Fruit fly (Drosophila melanogaster) whole organism: ENCODE measurements around the gene CG1172.

Experiments used
- CG8478 ChIP-seq: fragments of >200 bp; optimal IDR thresholded peaks from 2 replicates; lab custom pipeline; 2018; ENCODE audit warnings: inconsistent platforms
- Dll ChIP-seq: fragments of >200 bp; optimal IDR thresholded peaks from 2 replicates; lab custom pipeline; 2017
- EcR ChIP-seq, 2 experiments: fragments of >200 bp; optimal IDR thresholded peaks; 2 replicates each; lab custom pipeline; 2017; ENCODE audit warnings: missing biosample characterization in 2 of 2, missing genetic modification characterization in 2 of 2, missing genetic modification reagents in 2 of 2
- pan ChIP-seq: fragments of >200 bp; optimal IDR thresholded peaks from 2 replicates; lab custom pipeline; 2017
- psq ChIP-seq: fragments of >200 bp; optimal IDR thresholded peaks from 2 replicates; lab custom pipeline; 2017
- usp ChIP-seq: fragments of >200 bp; optimal IDR thresholded peaks from 2 replicates; lab custom pipeline; 2017; ENCODE audit warnings: missing biosample characterization, missing genetic modification characterization, mixed read lengths

CG1172 gene

DNA sequence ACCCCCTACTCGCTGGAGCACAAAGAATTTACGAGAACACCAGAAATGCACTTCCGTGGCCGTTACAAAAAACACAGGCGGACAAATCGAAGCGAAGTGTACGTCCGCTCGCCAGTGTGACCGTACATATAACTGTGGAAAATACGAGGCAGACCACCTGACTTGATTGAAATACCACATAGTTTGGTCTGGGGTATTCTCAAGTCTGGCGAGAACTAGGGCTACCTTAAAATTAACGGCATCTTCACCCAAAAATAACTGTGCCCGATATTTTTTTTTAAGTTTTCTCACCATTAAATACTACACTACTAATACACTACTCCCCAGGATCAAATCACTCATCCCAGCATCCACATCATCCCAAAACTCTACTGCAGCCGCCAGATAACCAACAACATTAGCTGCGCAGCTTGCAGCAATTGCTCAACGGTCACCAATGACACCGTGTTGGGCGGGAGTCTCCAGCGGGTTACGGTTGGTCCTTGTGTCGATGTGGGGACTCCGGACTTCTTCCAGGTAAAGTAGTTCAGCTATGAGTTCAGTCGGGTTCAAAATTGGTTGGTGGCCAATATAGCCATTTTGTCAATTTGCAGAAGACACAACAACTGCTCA lies 25.4 kb upstream of the CG1172 start, which contains the start of gene Cerk:
TSS of gene Cerk (minus strand) at position 137 of the 612 bp plus-strand sequence.
- TF ChIP-seq CG8478 (lab: Kevin White, UChicago) = no peak
- no peak for TF ChIP-seq EcR (GFP tag; optimal IDR thresholded peaks at IDR 0.05; lab: Kevin White, UChicago)
- TF ChIP-seq Dll (lab: Kevin White, UChicago) = no peak
- TF ChIP-seq usp = no peak
- TF ChIP-seq pan (lab: Kevin White, UChicago) = no peak
- TF ChIP-seq psq (lab: Kevin White, UChicago) = no peak

DNA sequence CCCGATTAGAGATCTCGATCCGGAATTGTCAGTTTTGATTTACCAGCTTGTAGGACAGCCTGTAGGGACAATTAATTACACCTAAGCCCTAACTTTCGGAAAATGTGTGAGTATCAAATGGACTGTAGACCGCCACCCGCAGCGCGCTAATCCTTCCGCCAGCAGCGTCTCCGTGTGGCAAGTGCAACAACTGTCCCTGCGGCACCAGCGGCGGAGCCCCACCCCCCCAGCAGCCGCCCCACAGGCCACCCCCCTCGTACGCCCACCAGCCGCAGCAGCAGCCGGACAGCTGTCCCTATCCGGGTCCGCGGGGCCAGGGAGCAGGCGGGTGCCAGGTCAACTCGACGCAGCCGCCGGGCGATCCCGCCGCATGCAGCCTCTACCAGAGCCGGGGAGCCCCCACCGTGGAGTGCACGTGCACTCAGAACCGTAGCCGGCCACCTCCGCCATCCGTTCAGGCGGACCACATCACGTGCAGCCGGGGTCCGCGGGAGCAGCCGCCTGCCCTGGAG lies 24.2 kb upstream of the CG1172 start, which contains the start of the genes CG31542 and CG34277:
TSS of gene CG31542 (plus strand) at position 51 of the 512 bp plus-strand sequence.
TSS of gene CG34277 (plus strand) at position 51 of the 512 bp plus-strand sequence.
- TF ChIP-seq CG8478 (lab: Kevin White, UChicago) (no peak), usp (no peak)

DNA sequence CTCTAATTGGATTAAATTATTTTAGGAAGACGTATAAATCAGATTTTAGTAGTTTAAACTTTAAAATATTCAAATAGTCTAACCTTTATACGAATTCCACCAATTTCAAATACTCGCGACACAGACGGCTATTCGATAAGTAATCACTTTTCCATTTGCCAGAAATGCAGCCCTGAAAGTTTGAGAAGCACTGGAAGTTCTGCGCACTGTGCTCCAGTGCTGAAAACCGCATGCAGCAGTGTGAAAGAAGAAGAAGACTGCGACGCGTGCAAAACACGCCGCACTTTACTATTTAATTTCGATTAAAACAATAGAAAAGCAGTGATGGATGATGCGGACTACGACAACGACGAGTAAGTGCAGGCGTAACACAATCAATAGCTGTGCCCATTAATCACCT lies 22.2 kb upstream of the CG1172 start, which contains the start of gene Polr2F:
TSS of gene Polr2F (plus strand) at position 233 of the 400 bp plus-strand sequence.
- TF ChIP-seq psq (lab: Kevin White, UChicago) = peak; percentile 28
- no peak for TF ChIP-seq pan (lab: Kevin White, UChicago)

DNA sequence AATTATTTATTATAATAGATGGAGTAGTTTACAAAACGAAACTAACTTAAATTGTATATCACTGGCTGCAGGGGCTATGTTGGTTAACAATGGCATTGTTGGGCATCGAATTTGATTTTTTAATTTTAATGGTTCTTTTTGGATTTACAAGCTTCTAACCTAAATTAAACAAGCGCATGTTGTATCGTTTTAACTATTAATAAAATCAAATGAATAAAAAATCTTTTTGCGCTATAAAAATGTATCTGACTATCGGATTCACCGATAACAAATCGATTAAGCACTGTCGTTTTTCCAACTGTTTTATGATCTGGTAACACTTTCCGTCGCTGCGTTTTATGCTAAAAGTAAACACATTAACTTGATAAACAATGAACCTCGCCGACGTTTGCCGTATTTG lies 19.0 kb upstream of the CG1172 start, which contains the start of the genes hd and CG14667:
TSS of gene hd (minus strand) at position 243 of the 400 bp plus-strand sequence.
TSS of gene CG14667 (plus strand) at position 303 of the 400 bp plus-strand sequence.
- TF ChIP-seq pan (lab: Kevin White, UChicago) (no peak), Dll (lab: Kevin White, UChicago) (no peak), usp (no peak), CG8478 (lab: Kevin White, UChicago) (no peak), psq (lab: Kevin White, UChicago) (no peak), EcR (GFP tag; optimal IDR thresholded peaks at IDR 0.05; lab: Kevin White, UChicago) (no peak)

DNA sequence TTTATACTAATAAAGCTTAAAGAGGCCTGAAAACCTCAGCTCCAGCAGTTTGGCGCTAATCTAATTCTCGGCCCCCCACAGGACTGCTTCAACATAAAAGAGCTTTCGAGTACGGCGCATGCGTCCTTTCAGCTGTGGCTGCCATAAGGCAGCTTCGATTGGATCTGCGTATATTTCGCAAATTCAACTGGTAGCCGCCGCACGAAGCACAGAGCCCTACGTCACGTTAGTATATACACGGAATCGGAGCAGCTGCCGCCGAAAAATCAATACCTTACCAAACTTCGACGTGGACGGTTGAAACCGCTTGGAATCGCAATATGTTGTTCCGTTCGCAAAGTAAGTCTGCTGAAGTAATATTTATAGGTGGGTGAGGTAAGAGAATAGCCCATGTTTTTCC lies 17.1 kb upstream of the CG1172 start, which contains the start of gene 7B2:
TSS of gene 7B2 (plus strand) at position 169 of the 400 bp plus-strand sequence.
- TF ChIP-seq psq (lab: Kevin White, UChicago) = no peak
- no peak for TF ChIP-seq CG8478 (lab: Kevin White, UChicago)
- no peak for TF ChIP-seq Dll (lab: Kevin White, UChicago)
- no peak for TF ChIP-seq pan (lab: Kevin White, UChicago)
- TF ChIP-seq usp = no peak

DNA sequence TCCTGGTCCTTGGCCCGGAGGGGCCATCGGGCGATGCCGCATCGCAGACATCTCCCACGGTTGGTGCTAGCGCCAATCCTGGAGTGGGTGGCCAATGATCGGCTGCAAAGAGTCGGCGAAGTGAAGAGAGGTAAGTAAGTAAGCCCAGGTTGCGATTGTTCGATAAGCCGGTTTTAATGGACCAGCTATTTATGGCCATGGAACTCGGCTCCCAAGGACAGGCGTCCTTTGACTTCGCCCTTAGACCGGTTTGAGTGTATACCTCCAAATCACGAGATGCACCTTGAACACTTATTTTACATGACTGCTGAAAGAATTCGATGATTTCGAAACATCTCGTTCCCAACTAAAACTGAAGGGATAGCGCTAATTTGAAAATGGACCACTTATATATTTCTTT lies 8.0 kb upstream of the CG1172 start:
- TF ChIP-seq usp = no peak
- TF ChIP-seq Dll (lab: Kevin White, UChicago) = no peak
- no peak for TF ChIP-seq CG8478 (lab: Kevin White, UChicago)
- no peak for TF ChIP-seq EcR (GFP tag; optimal IDR thresholded peaks at IDR 0.05; lab: Kevin White, UChicago)
- no peak for TF ChIP-seq psq (lab: Kevin White, UChicago)

DNA sequence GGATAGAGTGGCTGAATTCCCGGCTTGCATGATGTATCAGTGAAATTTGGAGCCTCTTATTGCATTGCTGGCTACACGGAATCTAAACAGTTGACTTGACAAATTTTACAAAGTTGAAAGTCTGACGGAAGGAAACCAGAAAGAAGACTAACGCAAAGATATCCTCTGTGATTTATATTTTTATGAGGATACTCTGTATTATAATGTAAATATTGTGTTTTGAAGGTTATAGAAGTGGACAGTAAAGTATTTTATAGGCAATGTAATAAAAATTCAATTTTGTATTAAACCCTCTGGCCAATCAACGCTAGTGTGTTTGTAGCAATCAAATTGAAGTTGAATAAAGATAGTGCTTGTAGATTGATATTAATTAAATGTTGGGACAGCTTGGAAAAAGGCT lies 6.2 kb upstream of the CG1172 start, which contains the start of gene CG14668:
TSS of gene CG14668 (minus strand) at position 101 of the 400 bp plus-strand sequence.
- TF ChIP-seq Dll (lab: Kevin White, UChicago) (no peak), psq (lab: Kevin White, UChicago) (no peak), CG8478 (lab: Kevin White, UChicago) (no peak), EcR (GFP tag; optimal IDR thresholded peaks at IDR 0.05; lab: Kevin White, UChicago) (no peak), pan (lab: Kevin White, UChicago) (no peak), usp (no peak)

DNA sequence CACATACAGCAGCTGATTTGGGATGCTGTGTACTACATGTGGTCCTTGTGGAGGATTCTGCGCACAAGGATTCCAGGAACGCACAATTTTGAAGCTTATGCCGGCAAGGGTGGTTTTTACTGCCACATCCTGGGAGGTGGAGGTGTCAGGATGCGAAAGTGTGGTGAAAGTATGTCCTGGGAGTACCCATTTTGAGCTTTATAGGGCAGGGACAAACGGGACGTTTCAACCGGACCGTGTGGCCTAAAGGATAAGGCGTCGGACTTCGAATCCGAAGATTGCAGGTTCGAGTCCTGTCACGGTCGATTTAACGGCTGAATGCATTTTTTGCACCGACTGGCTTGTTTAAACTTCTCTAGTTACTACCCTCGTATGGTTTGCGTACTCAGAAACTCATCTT lies 5.7 kb upstream of the CG1172 start:
- TF ChIP-seq usp (no peak), CG8478 (lab: Kevin White, UChicago) (no peak), pan (lab: Kevin White, UChicago) (no peak), psq (lab: Kevin White, UChicago) (no peak), Dll (lab: Kevin White, UChicago) (no peak), EcR (GFP tag; optimal IDR thresholded peaks at IDR 0.05; lab: Kevin White, UChicago) (no peak)

DNA sequence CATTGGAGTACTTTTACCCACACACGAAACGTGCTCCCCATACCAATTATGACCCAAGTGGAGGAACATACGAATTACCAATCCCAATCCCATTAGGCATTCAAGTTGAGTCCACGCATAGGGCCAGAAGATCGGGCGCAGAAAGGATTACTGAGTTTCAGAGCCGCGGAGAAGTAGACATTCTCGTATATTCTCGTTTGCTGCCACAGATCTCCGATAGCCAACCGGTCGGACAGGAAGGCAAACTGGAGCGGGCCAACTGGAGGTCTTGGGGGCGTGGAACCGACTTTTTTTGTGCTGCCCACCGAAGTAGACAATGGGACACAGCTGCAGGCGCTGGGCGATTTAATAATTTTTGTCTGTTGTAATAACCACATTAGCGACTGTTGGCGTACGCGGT lies 4.7 kb upstream of the CG1172 start:
- no peak for TF ChIP-seq psq (lab: Kevin White, UChicago)
- TF ChIP-seq Dll (lab: Kevin White, UChicago) = no peak
- no peak for TF ChIP-seq EcR (GFP tag; optimal IDR thresholded peaks at IDR 0.05; lab: Kevin White, UChicago)
- no peak for TF ChIP-seq usp
- TF ChIP-seq pan (lab: Kevin White, UChicago) = no peak
- TF ChIP-seq CG8478 (lab: Kevin White, UChicago) = no peak

DNA sequence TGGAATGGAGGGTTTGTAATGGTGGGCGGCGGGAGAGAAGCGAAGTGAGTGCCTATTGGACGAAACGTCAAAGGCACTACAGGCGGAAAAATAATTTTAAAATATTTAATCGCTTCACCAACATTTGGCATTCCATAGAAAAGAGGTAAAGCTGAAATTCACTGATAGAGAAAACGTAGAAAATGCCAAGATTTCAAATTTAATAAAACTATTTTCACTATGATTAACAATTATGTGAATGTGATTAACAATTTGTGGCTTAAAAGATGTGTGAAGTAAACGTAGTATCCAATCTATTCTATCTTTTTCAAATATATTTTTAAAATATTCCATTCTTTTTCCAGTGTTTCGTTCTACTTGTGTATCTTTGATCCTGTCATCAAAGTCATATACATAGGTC lies 4.3 kb upstream of the CG1172 start:
- no peak for TF ChIP-seq pan (lab: Kevin White, UChicago)
- TF ChIP-seq Dll (lab: Kevin White, UChicago) = no peak
- no peak for TF ChIP-seq usp
- TF ChIP-seq psq (lab: Kevin White, UChicago) = no peak
- no peak for TF ChIP-seq EcR (GFP tag; optimal IDR thresholded peaks at IDR 0.05; lab: Kevin White, UChicago)
- TF ChIP-seq CG8478 (lab: Kevin White, UChicago) = no peak

DNA sequence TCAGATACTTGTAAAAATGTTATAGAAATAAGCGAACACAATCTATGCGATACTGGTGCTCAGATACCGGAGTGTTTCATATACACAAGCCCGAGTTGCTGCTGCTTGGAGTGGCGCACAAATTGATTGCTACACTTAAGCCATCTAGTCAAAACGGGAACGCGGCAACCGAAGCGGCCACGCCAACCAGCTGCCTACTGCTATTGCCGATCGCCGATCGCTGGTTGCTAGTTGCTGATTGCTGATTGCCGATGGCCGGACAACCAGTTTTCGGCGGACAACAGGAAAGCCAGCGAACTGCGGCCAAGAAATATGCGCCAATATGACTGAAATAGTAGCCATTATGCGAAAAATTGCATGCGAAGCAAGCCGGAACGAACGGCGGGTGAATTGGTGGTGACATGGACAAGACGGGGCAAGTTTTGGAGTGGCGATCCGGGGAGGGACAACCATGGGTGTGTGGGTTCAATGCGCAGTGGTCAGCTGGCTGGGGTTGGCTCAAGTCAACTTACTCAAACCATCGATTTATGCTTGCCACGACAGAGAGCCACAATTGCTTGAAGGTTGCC lies 3.5 kb upstream of the CG1172 start:
- no peak for TF ChIP-seq CG8478 (lab: Kevin White, UChicago)
- no peak for TF ChIP-seq psq (lab: Kevin White, UChicago)
- no peak for TF ChIP-seq EcR (GFP tag; optimal IDR thresholded peaks at IDR 0.05; lab: Kevin White, UChicago)
- TF ChIP-seq Dll (lab: Kevin White, UChicago) = no peak
- no peak for TF ChIP-seq usp

DNA sequence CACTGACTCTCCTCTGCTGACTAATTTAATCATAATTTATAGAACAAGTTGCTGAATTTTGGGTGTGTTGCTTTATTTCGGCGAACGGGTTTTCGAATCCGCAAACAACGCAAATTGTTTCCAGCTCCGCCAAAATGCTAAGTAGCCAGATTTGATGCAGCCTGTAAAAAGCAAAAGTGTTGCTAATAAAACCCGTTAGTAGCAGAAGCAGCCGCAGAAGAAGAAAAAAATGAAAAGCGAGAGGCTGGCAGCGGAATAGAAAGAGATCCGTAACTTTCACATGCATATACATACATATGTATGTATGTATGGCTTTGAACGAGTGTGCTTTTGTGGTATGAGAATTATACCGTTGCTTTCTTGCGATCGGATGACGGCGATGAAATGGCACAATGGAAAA lies 1.7 kb upstream of the CG1172 start:
- TF ChIP-seq usp (no peak), EcR (GFP tag; optimal IDR thresholded peaks at IDR 0.05; lab: Kevin White, UChicago) (no peak), pan (lab: Kevin White, UChicago) (no peak), psq (lab: Kevin White, UChicago) (no peak), Dll (lab: Kevin White, UChicago) (no peak), CG8478 (lab: Kevin White, UChicago) (no peak)
